Fruit fly (Drosophila melanogaster) whole organism, embryonic: ENCODE results near the gene Zdhhc8.

Experiments
- CG10274 ChIP-seq: fragments of 200-800 bp; sonication (Bioruptor generic); optimal IDR thresholded peaks from 3 replicates; lab custom pipeline; 2017; ENCODE audit warnings: missing biosample characterization, mild to moderate bottlenecking, missing genetic modification characterization
- CG11247 ChIP-seq: fragments of 200-800 bp; sonication (Bioruptor generic); IDR thresholded peaks from 2 replicates; pipeline ENCODE4 v1.3.6; 2022; ENCODE audit warnings: missing biosample characterization, missing genetic modification characterization
- CG11695 ChIP-seq: fragments of 200-800 bp; sonication (Bioruptor generic); IDR thresholded peaks from 3 replicates; pipeline ENCODE4 v1.3.6; 2022; ENCODE audit warnings: missing biosample characterization, missing genetic modification characterization
- CG12391 ChIP-seq: fragments of 200-800 bp; sonication (Bioruptor generic); optimal IDR thresholded peaks from 3 replicates; lab custom pipeline; 2018; ENCODE audit warnings: missing biosample characterization, mild to moderate bottlenecking, missing genetic modification characterization, moderate library complexity
- CG14965 ChIP-seq: fragments of 200-800 bp; sonication (Bioruptor generic); optimal IDR thresholded peaks from 2 replicates; lab custom pipeline; 2016; ENCODE audit warnings: missing biosample characterization, missing genetic modification characterization, borderline replicate concordance
- CG1529 ChIP-seq: fragments of 200-800 bp; sonication (Bioruptor generic); optimal IDR thresholded peaks from 3 replicates; lab custom pipeline; 2018; ENCODE audit warnings: missing biosample characterization, missing genetic modification characterization
- CG15514 ChIP-seq: fragments of 200-800 bp; sonication (Bioruptor generic); optimal IDR thresholded peaks from 3 replicates; lab custom pipeline; 2017; ENCODE audit warnings: missing biosample characterization, missing genetic modification characterization, mild to moderate bottlenecking, moderate library complexity, missing genetic modification reagents
- CG15601 ChIP-seq: fragments of 200-800 bp; sonication (Bioruptor generic); optimal IDR thresholded peaks from 3 replicates; lab custom pipeline; 2019; ENCODE audit warnings: missing biosample characterization, mild to moderate bottlenecking, missing genetic modification characterization, moderate library complexity
- CG15696 ChIP-seq: fragments of 200-800 bp; sonication (Bioruptor generic); optimal IDR thresholded peaks from 2 replicates; lab custom pipeline; 2019; ENCODE audit warnings: missing biosample characterization, mild to moderate bottlenecking, missing genetic modification characterization, moderate library complexity
- CG16863 ChIP-seq: fragments of 200-800 bp; sonication (Bioruptor generic); optimal IDR thresholded peaks from 3 replicates; lab custom pipeline; 2016; ENCODE audit warnings: missing biosample characterization, missing genetic modification characterization
- CG17385 ChIP-seq: fragments of 200-800 bp; sonication (Bioruptor generic); optimal IDR thresholded peaks from 3 replicates; lab custom pipeline; 2018; ENCODE audit warnings: missing biosample characterization, mild to moderate bottlenecking, missing genetic modification characterization
- CG17568 ChIP-seq: fragments of 200-800 bp; sonication (Bioruptor generic); optimal IDR thresholded peaks from 2 replicates; lab custom pipeline; 2018; ENCODE audit warnings: missing biosample characterization, mild to moderate bottlenecking, missing genetic modification characterization, moderate library complexity
- CG18262 ChIP-seq: fragments of 200-800 bp; optimal IDR thresholded peaks from 3 replicates; lab custom pipeline; 2019; ENCODE audit warnings: missing biosample characterization, mild to moderate bottlenecking, missing genetic modification characterization, moderate library complexity
- CG32532 ChIP-seq: fragments of 200-800 bp; sonication (Bioruptor generic); IDR thresholded peaks from 2 replicates; pipeline ENCODE4 v1.3.6; 2022; ENCODE audit warnings: missing biosample characterization, missing genetic modification characterization
- CG42726 ChIP-seq: fragments of 200-800 bp; sonication (Bioruptor generic); IDR thresholded peaks from 2 replicates; pipeline ENCODE4 v1.3.6; 2022; ENCODE audit warnings: missing biosample characterization, missing genetic modification characterization; ENCODE audit not compliant: partially characterized antibody
- CG4404 ChIP-seq: fragments of 200-800 bp; sonication (Bioruptor generic); IDR thresholded peaks from 2 replicates; pipeline ENCODE4 v1.3.6; 2022; ENCODE audit warnings: missing biosample characterization, missing genetic modification characterization
- CG6175 ChIP-seq: fragments of 200-800 bp; sonication (Bioruptor generic); IDR thresholded peaks from 3 replicates; pipeline ENCODE4 v1.3.6; 2022; ENCODE audit warnings: missing biosample characterization, missing genetic modification characterization
- CG7271 ChIP-seq: fragments of 200-800 bp; sonication (Bioruptor generic); optimal IDR thresholded peaks from 2 replicates; lab custom pipeline; 2018; ENCODE audit warnings: missing biosample characterization, mild to moderate bottlenecking, missing genetic modification characterization, moderate library complexity
- CG8290 ChIP-seq, 3 experiments: fragments of 200-800 bp; sonication (Bioruptor generic); optimal IDR thresholded peaks; 2 replicates each; lab custom pipeline; 2016 to 2019; ENCODE audit warnings: missing biosample characterization in 3 of 3, missing genetic modification characterization in 3 of 3, mild to moderate bottlenecking in 2 of 3, moderate library complexity in 1 of 3
- CG8359 ChIP-seq: fragments of 200-800 bp; sonication (Bioruptor generic); optimal IDR thresholded peaks from 2 replicates; lab custom pipeline; 2017; ENCODE audit warnings: missing biosample characterization, mild to moderate bottlenecking, missing genetic modification characterization, borderline replicate concordance
- CG9876 ChIP-seq: fragments of 200-800 bp; sonication (Bioruptor generic); optimal IDR thresholded peaks from 2 replicates; lab custom pipeline; 2016; ENCODE audit warnings: missing biosample characterization, missing genetic modification characterization
- Chrac-16 ChIP-seq: fragments of 200-800 bp; sonication (Bioruptor generic); optimal IDR thresholded peaks from 3 replicates; lab custom pipeline; 2016; ENCODE audit warnings: missing biosample characterization, missing genetic modification characterization
- Drgx ChIP-seq: fragments of 200-800 bp; sonication (Bioruptor generic); IDR thresholded peaks from 2 replicates; pipeline ENCODE4 v1.3.6; 2022; ENCODE audit warnings: missing biosample characterization, missing genetic modification characterization
- Gsc ChIP-seq: fragments of 200-800 bp; sonication (Bioruptor generic); IDR thresholded peaks from 2 replicates; pipeline ENCODE4 v1.3.6; 2022; ENCODE audit warnings: missing biosample characterization, missing genetic modification characterization
- Gug ChIP-seq: fragments of 200-800 bp; sonication (Bioruptor generic); IDR thresholded peaks from 4 replicates; pipeline ENCODE4 v1.3.6; 2022; ENCODE audit warnings: missing biosample characterization, missing genetic modification characterization
- HLH54F ChIP-seq: fragments of 200-800 bp; sonication (Bioruptor generic); optimal IDR thresholded peaks from 3 replicates; lab custom pipeline; 2016; ENCODE audit warnings: missing biosample characterization, missing genetic modification characterization
- HLHmδ ChIP-seq: fragments of 200-800 bp; sonication (Bioruptor generic); optimal IDR thresholded peaks from 2 replicates; lab custom pipeline; 2018; ENCODE audit warnings: missing biosample characterization, mild to moderate bottlenecking, missing genetic modification characterization, moderate library complexity
- Hand ChIP-seq: fragments of 200-800 bp; sonication (Bioruptor generic); optimal IDR thresholded peaks from 2 replicates; lab custom pipeline; 2017; ENCODE audit warnings: mild to moderate bottlenecking, missing biosample characterization, missing genetic modification reagents, missing genetic modification characterization
- HmgD ChIP-seq: fragments of 200-800 bp; sonication (Bioruptor generic); optimal IDR thresholded peaks from 3 replicates; lab custom pipeline; 2016; ENCODE audit warnings: missing biosample characterization, missing genetic modification characterization
- HmgZ ChIP-seq: fragments of 200-800 bp; sonication (Bioruptor generic); optimal IDR thresholded peaks from 2 replicates; lab custom pipeline; 2018; ENCODE audit warnings: missing biosample characterization, mild to moderate bottlenecking, missing genetic modification characterization
- Mrtf ChIP-seq: fragments of 200-800 bp; sonication (Bioruptor generic); IDR thresholded peaks from 3 replicates; pipeline ENCODE4 v1.3.6; 2022; ENCODE audit warnings: missing biosample characterization, missing genetic modification characterization
- Xbp1 ChIP-seq: fragments of 200-800 bp; sonication (Bioruptor generic); optimal IDR thresholded peaks from 3 replicates; lab custom pipeline; 2016; ENCODE audit warnings: missing biosample characterization, mild to moderate bottlenecking, missing genetic modification characterization
- ab ChIP-seq: fragments of 200-800 bp; sonication (Bioruptor generic); optimal IDR thresholded peaks from 2 replicates; lab custom pipeline; 2016; ENCODE audit warnings: missing biosample characterization, missing genetic modification characterization
- amos ChIP-seq: fragments of 200-800 bp; sonication (Bioruptor generic); IDR thresholded peaks from 2 replicates; pipeline ENCODE4 v1.3.6; 2022; ENCODE audit warnings: missing biosample characterization, missing genetic modification characterization; ENCODE audit not compliant: partially characterized antibody
- crol ChIP-seq: fragments of 200-800 bp; sonication (Bioruptor generic); IDR thresholded peaks from 2 replicates; pipeline ENCODE4 v1.3.6; 2022; ENCODE audit warnings: missing biosample characterization, missing genetic modification characterization
- da ChIP-seq: fragments of 200-800 bp; sonication (Bioruptor generic); optimal IDR thresholded peaks from 2 replicates; lab custom pipeline; 2016; ENCODE audit warnings: missing biosample characterization, missing genetic modification characterization
- dmrt11E ChIP-seq: fragments of 200-800 bp; sonication (Bioruptor generic); optimal IDR thresholded peaks from 3 replicates; lab custom pipeline; 2018; ENCODE audit warnings: missing biosample characterization, mild to moderate bottlenecking, missing genetic modification characterization, moderate library complexity
- dysf ChIP-seq: fragments of 200-800 bp; sonication (Bioruptor generic); IDR thresholded peaks from 3 replicates; pipeline ENCODE4 v1.3.6; 2022; ENCODE audit warnings: missing biosample characterization, missing genetic modification characterization
- esg ChIP-seq: fragments of 200-800 bp; sonication (Bioruptor generic); conservative IDR thresholded peaks from 2 replicates; pipeline ENCODE4 v1.3.6; 2022; ENCODE audit warnings: missing biosample characterization, missing genetic modification characterization
- fru ChIP-seq: fragments of >200 bp; optimal IDR thresholded peaks from 2 replicates; lab custom pipeline; 2017
- gro ChIP-seq: fragments of 200-800 bp; sonication (Bioruptor generic); optimal IDR thresholded peaks from 2 replicates; lab custom pipeline; 2016; ENCODE audit warnings: missing biosample characterization, missing genetic modification characterization
- gsb ChIP-seq: fragments of 200-800 bp; sonication (Bioruptor generic); IDR thresholded peaks from 2 replicates; pipeline ENCODE4 v1.3.6; 2022; ENCODE audit warnings: missing biosample characterization, missing genetic modification characterization
- inv ChIP-seq: fragments of 200-800 bp; sonication (Bioruptor generic); IDR thresholded peaks from 2 replicates; pipeline ENCODE4 v1.3.6; 2022; ENCODE audit warnings: missing biosample characterization, missing genetic modification characterization; ENCODE audit not compliant: partially characterized antibody
- knrl ChIP-seq: fragments of 200-800 bp; sonication (Bioruptor generic); IDR thresholded peaks from 3 replicates; pipeline ENCODE4 v1.3.6; 2022; ENCODE audit warnings: missing biosample characterization, missing genetic modification characterization; ENCODE audit not compliant: partially characterized antibody
- lab ChIP-seq: fragments of 200-800 bp; sonication (Bioruptor generic); optimal IDR thresholded peaks from 3 replicates; lab custom pipeline; 2017; ENCODE audit warnings: missing biosample characterization, missing genetic modification characterization, mild to moderate bottlenecking, moderate library complexity, missing genetic modification reagents
- mirr ChIP-seq: fragments of 200-800 bp; sonication (Bioruptor generic); optimal IDR thresholded peaks from 3 replicates; lab custom pipeline; 2018; ENCODE audit warnings: missing biosample characterization, mild to moderate bottlenecking, missing genetic modification characterization
- nmo ChIP-seq: fragments of 200-800 bp; sonication (Bioruptor generic); optimal IDR thresholded peaks from 2 replicates; lab custom pipeline; 2018; ENCODE audit warnings: missing biosample characterization, mild to moderate bottlenecking, missing genetic modification characterization, moderate library complexity
- peb ChIP-seq: fragments of 200-800 bp; sonication (Bioruptor generic); IDR thresholded peaks from 2 replicates; pipeline ENCODE4 v1.3.6; 2022; ENCODE audit warnings: missing biosample characterization, missing genetic modification characterization
- sisA ChIP-seq: fragments of 200-800 bp; sonication (Bioruptor generic); IDR thresholded peaks from 2 replicates; pipeline ENCODE4 v1.3.6; 2022; ENCODE audit warnings: missing biosample characterization, missing genetic modification characterization
- wek ChIP-seq: fragments of 200-800 bp; sonication (Bioruptor generic); optimal IDR thresholded peaks from 3 replicates; lab custom pipeline; 2018; ENCODE audit warnings: missing biosample characterization, mild to moderate bottlenecking, missing genetic modification characterization, moderate library complexity

Zdhhc8 gene

dm6 chrX:9355996-9356708 is at the start of gene Zdhhc8, which contains the start of gene BCL7-like (continued):
- TF ChIP-seq CG14965 (GFP tag; lab: Kevin White, UChicago): no peak
- TF ChIP-seq CG16863 (GFP tag; lab: Kevin White, UChicago): no peak
- no peak; the same call in 3 of the 4 replicates for TF ChIP-seq Gug (GFP tag; lab: Robert Waterston, UW)
- peak; percentile 64 for TF ChIP-seq CG12391
- no peak for TF ChIP-seq Gsc
- no peak for TF ChIP-seq CG1529
- peak; percentile 27; the same call in 1 of the 2 replicates for TF ChIP-seq gsb
- peak; percentile 29 for TF ChIP-seq CG9876 (GFP tag; lab: Kevin White, UChicago)
- TF ChIP-seq HmgZ (tag; lab: Kevin White, UChicago): no peak
- peak; percentile 28 for TF ChIP-seq CG18262
- TF ChIP-seq crol (GFP tag; lab: Robert Waterston, UW): no peak
- TF ChIP-seq CG7271 (tag; lab: Kevin White, UChicago): no peak
- no peak for TF ChIP-seq peb (GFP tag; lab: Robert Waterston, UW)
- TF ChIP-seq inv: peak; percentile 98
- TF ChIP-seq da (GFP tag; lab: Kevin White, UChicago): no peak
- TF ChIP-seq Xbp1 (GFP tag; lab: Kevin White, UChicago): peak; percentile 64
- no peak for TF ChIP-seq fru (lab: Kevin White, UChicago)
- no peak for TF ChIP-seq Mrtf (GFP tag; lab: Robert Waterston, UW)
- TF ChIP-seq ab (GFP tag; lab: Kevin White, UChicago): no peak
- TF ChIP-seq CG15696 (tag; lab: Kevin White, UChicago): no peak
- peak; percentile 37 for TF ChIP-seq dmrt11E
- TF ChIP-seq gro (GFP tag; lab: Kevin White, UChicago): peak; percentile 4
- no peak for TF ChIP-seq lab (GFP tag; lab: Kevin White, UChicago)
- TF ChIP-seq amos (GFP tag; lab: Robert Waterston, UW): peak; percentile 99
- peak; percentile 64 for TF ChIP-seq CG15514 (GFP tag; lab: Kevin White, UChicago)
- no peak for TF ChIP-seq CG10274 (GFP tag; lab: Kevin White, UChicago)
- TF ChIP-seq CG32532 (GFP tag; lab: Robert Waterston, UW): no peak
- peak; percentile 98 for TF ChIP-seq CG42726 (GFP tag; lab: Robert Waterston, UW)
- TF ChIP-seq CG4404 (GFP tag; lab: Robert Waterston, UW): no peak
- TF ChIP-seq CG11695 (GFP tag; lab: Robert Waterston, UW): no peak
- peak; percentile 16 for TF ChIP-seq CG8290 (GFP tag; optimal IDR thresholded peaks at IDR 0.05; lab: Kevin White, UChicago)
- TF ChIP-seq CG8290 (tag; optimal IDR thresholded peaks at IDR 0.05; lab: Kevin White, UChicago): no peak
- peak; percentile 74 for TF ChIP-seq nmo (GFP tag; lab: Kevin White, UChicago)
- TF ChIP-seq dysf (GFP tag; lab: Robert Waterston, UW): no peak
- TF ChIP-seq HLHmδ (GFP tag; lab: Kevin White, UChicago): no peak
- TF ChIP-seq CG8359: no peak
- no peak for TF ChIP-seq wek (GFP tag; lab: Kevin White, UChicago)

- no peak for TF ChIP-seq CG17568
- TF ChIP-seq CG15601: no peak
- TF ChIP-seq CG11247 (GFP tag; lab: Robert Waterston, UW): no peak
- TF ChIP-seq Hand (GFP tag; lab: Kevin White, UChicago): no peak
- TF ChIP-seq mirr (GFP tag; lab: Kevin White, UChicago): no peak
- no peak for TF ChIP-seq dmrt11E
- no peak for TF ChIP-seq CG17385
- TF ChIP-seq Drgx: peak; percentile 57; the same call in 1 of the 2 replicates
- 0 out of 2 replicates have a peak, but pooled peaks have one; percentile 19 for TF ChIP-seq sisA
- TF ChIP-seq esg (GFP tag; lab: Robert Waterston, UW): no peak
- no peak for TF ChIP-seq Chrac-16
- TF ChIP-seq knrl: no peak
- TF ChIP-seq HmgD (GFP tag; lab: Kevin White, UChicago): no peak
- no peak for TF ChIP-seq CG6175 (GFP tag; lab: Robert Waterston, UW)
- no peak for TF ChIP-seq HLH54F (GFP tag; lab: Kevin White, UChicago)
Measured at dm6 chrX:9401053-9401452, 45.0 kb upstream of the Zdhhc8 start.
